Worm (Caenorhabditis elegans): ENCODE measurements around the gene C35D10.1.
A peak's percentile ranks its signal among the peaks of the same experiment; 100 is the strongest.

C35D10.1 gene

DNA sequence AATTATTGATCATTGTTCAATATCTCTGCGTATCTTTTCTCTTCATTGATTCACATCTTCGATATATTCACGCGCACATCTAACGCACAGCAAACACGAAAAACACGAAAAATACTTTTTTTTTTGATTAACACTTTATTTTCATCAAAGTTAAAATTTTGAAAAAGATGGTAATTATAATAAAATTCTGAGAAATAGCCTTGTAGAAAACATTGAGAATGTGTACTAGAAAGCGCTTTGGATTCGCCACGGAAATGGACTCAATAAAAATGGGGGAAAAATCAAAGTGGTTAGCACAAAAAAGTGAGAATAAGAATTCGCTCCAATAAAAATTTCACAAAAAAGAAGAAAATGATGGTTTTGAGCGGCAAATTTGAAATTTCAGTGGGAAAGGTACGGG lies 14.0 kb downstream of the C35D10.1 start, which contains the start of gene F26F4.6:
TSS of gene F26F4.6 (minus strand) at position 101 of the 400 bp plus-strand sequence.
- TF ChIP-seq ceh-27 (GFP tag; optimal IDR thresholded peaks at IDR 0.05): no peak
- TF ChIP-seq somi-1 (GFP tag; optimal IDR thresholded peaks at IDR 0.05): no peak
- no peak for TF ChIP-seq B0035.1 (tag; optimal IDR thresholded peaks at IDR 0.05)
- TF ChIP-seq gei-17 (GFP tag; optimal IDR thresholded peaks at IDR 0.05): no peak
- TF ChIP-seq madf-3 (GFP tag; IDR thresholded peaks at IDR 0.05): no peak
- no peak for TF ChIP-seq ztf-28 (GFP tag; IDR thresholded peaks at IDR 0.05)
- no peak for TF ChIP-seq xnd-1 (tag; optimal IDR thresholded peaks at IDR 0.05)
- no peak for TF ChIP-seq F22D6.2 (tag; optimal IDR thresholded peaks at IDR 0.05)
- no peak for TF ChIP-seq aptf-3 (GFP tag; IDR thresholded peaks at IDR 0.05)

DNA sequence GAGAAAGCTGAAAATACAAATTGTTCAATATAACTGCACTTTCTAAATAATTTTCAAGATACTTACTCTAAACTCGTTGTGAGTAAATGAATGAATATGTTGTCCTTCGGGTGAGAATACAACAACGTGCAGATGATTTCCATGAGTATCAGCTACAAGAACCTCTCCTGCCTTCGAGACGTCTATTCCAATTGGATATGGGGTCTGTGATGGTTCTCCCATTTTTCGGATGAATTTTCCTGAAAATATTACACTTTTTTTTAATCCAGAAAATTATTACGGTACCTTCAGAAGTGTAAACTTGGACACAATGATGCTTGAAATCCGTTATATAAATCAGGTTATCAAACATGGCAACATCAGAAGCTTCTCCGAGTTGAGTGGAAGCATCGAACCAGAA lies 15.8 kb downstream of the C35D10.1 start:
- TF ChIP-seq lin-40 (tag; optimal IDR thresholded peaks at IDR 0.05): no peak
- TF ChIP-seq F52B5.7 (tag; optimal IDR thresholded peaks at IDR 0.05): no peak
- TF ChIP-seq ceh-40 (GFP tag; IDR thresholded peaks at IDR 0.05): no peak
- TF ChIP-seq ztf-22 (GFP tag; optimal IDR thresholded peaks at IDR 0.05): no peak
- TF ChIP-seq rpc-1 (optimal IDR thresholded peaks at IDR 0.05): no peak
- TF ChIP-seq rpc-1 (tag; optimal IDR thresholded peaks at IDR 0.05): no peak

DNA sequence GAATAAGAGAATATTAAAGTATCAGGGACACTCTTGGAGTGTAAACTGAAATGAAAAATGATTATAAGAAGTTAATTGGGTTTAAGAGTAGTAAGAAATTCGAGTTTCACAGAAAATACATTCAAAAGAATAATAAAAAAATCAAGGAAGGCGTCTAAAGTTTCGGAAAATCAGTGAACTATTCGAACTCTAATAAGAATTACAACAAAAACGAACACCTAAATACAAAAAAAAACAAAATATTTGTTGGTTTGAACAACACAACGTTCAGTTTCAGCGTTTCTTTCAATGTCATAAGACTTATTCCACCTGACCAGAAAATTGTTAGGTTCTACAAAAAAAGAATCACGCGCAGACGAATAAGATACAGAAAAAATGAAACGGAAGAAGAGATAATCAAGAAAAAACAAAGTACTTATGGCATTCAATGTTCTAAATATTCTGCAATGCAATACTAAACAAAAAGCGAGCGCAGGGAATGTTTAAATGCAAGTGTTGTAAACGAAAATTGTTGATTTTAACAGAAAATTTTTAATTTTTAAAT lies 19.6 kb downstream of the C35D10.1 start, which contains the start of gene nhl-2:
TSS of gene nhl-2 (minus strand) at position 51 of the 544 bp plus-strand sequence.
- no peak for TF ChIP-seq unc-62 (GFP tag; optimal IDR thresholded peaks at IDR 0.05)
- TF ChIP-seq madf-6 (GFP tag; IDR thresholded peaks at IDR 0.05): no peak
- no peak for TF ChIP-seq C17E4.6 (GFP tag; IDR thresholded peaks at IDR 0.05)
- no peak for TF ChIP-seq madf-10 (tag; optimal IDR thresholded peaks at IDR 0.05)
- TF ChIP-seq nfyb-1 (GFP tag; IDR thresholded peaks at IDR 0.05): no peak
- no peak for TF ChIP-seq snpc-1.3 (tag; optimal IDR thresholded peaks at IDR 0.05; ENCODE audit: insufficient read depth)
- TF ChIP-seq mcd-1 (GFP tag; IDR thresholded peaks at IDR 0.05): no peak
- no peak for TF ChIP-seq F10E7.11 (tag; optimal IDR thresholded peaks at IDR 0.05)
- no peak for TF ChIP-seq nhr-90 (tag; optimal IDR thresholded peaks at IDR 0.05)
- no peak for TF ChIP-seq him-1 (tag; optimal IDR thresholded peaks at IDR 0.05)
- no peak for TF ChIP-seq lin-35 (GFP tag; optimal IDR thresholded peaks at IDR 0.05)
- no peak for TF ChIP-seq ceh-58 (GFP tag; IDR thresholded peaks at IDR 0.05)
- TF ChIP-seq nhr-27 (tag; optimal IDR thresholded peaks at IDR 0.05): no peak
- no peak for TF ChIP-seq cebp-2 (GFP tag; IDR thresholded peaks at IDR 0.05)
- TF ChIP-seq ztf-25 (GFP tag; IDR thresholded peaks at IDR 0.05): no peak
- no peak for TF ChIP-seq lsl-1 (GFP tag; optimal IDR thresholded peaks at IDR 0.05)
- no peak for TF ChIP-seq unc-130 (GFP tag; optimal IDR thresholded peaks at IDR 0.05)
- no peak for TF ChIP-seq cebp-1 (GFP tag; IDR thresholded peaks at IDR 0.05)
- TF ChIP-seq cebp-1 (tag; optimal IDR thresholded peaks at IDR 0.05): no peak

DNA sequence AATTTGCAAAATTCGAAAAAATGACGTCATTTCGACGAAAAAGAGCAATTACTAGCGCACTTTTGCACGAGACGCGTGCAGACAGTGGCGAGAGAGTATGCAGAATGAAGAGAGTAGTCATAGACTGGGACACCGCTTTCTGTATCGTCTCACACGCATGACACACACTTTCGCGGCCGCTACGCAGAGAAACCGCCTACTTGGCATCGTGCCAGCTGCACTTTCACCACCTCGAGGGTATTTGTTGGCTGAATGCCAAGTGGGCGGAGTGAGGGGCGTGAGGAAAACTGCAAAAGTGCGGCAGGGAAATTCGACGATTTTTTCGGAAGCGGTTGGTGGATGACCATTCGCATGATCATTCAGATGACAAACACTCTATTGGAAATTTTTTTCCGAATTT lies 20.2 kb downstream of the C35D10.1 start:
- TF ChIP-seq attf-3 (GFP tag; conservative IDR thresholded peaks at IDR 0.05): peak; percentile 76
- TF ChIP-seq B0336.3 (GFP tag; IDR thresholded peaks at IDR 0.05): peak; percentile 100
- TF ChIP-seq ceh-79 (tag; optimal IDR thresholded peaks at IDR 0.05): peak; percentile 93
- TF ChIP-seq gei-17 (GFP tag; optimal IDR thresholded peaks at IDR 0.05): peak; percentile 92
- peak; percentile 95 for TF ChIP-seq madf-3 (GFP tag; IDR thresholded peaks at IDR 0.05)
- peak; percentile 22 for TF ChIP-seq F57A8.1 (GFP tag; optimal IDR thresholded peaks at IDR 0.05)
- TF ChIP-seq ztf-25 (GFP tag; IDR thresholded peaks at IDR 0.05): 0 out of 2 replicates have a peak, but pooled peaks have one; percentile 70
- peak; percentile 96 for TF ChIP-seq Y95B8A.8 (GFP tag; IDR thresholded peaks at IDR 0.05)
- peak; percentile 58 for TF ChIP-seq F57C9.4 (tag; optimal IDR thresholded peaks at IDR 0.05)
- peak; percentile 98 for TF ChIP-seq K11D2.4 (GFP tag; IDR thresholded peaks at IDR 0.05)
- peak; percentile 86 for TF ChIP-seq ztf-28 (GFP tag; IDR thresholded peaks at IDR 0.05)
- TF ChIP-seq akir-1 (GFP tag; optimal IDR thresholded peaks at IDR 0.05): peak; percentile 86
- peak; percentile 100 for TF ChIP-seq zfh-2 (GFP tag; conservative IDR thresholded peaks at IDR 0.05)
- TF ChIP-seq B0035.1 (tag; optimal IDR thresholded peaks at IDR 0.05): peak; percentile 93
- TF ChIP-seq aptf-2 (GFP tag; conservative IDR thresholded peaks at IDR 0.05): peak; percentile 73; the same call in 1 of the 2 replicates
- peak; percentile 99 for TF ChIP-seq lin-40 (tag; optimal IDR thresholded peaks at IDR 0.05)
- peak; percentile 47 for TF ChIP-seq madf-8 (GFP tag; conservative IDR thresholded peaks at IDR 0.05)
- TF ChIP-seq mxl-1 (tag; optimal IDR thresholded peaks at IDR 0.05): peak; percentile 58
